Fruit fly (Drosophila melanogaster) S2 (cell line): Measurements from ENCODE around the gene Pp2B-14D.

Source experiments
- CG8478 ChIP-seq: fragments of >200 bp; optimal IDR thresholded peaks from 2 replicates; lab custom pipeline; 2018
- CTCF ChIP-seq, 2 experiments: fragments of >200 bp; optimal IDR thresholded peaks; 2 replicates each; lab custom pipeline; 2018

dm6 chrX:16565377-16565776 is 5.6 kb upstream of the Pp2B-14D start:
- TF ChIP-seq CTCF (optimal IDR thresholded peaks at IDR 0.05; lab: Kevin White, UChicago) (no peak), CG8478 (no peak)
